Fruit fly (Drosophila melanogaster) whole organism: ENCODE data around the gene Acox3.

Experiments used
- CG8478 ChIP-seq: fragments of >200 bp; optimal IDR thresholded peaks from 2 replicates; lab custom pipeline; 2018; ENCODE audit warnings: inconsistent platforms
- Dll ChIP-seq: fragments of >200 bp; optimal IDR thresholded peaks from 2 replicates; lab custom pipeline; 2017
- EcR ChIP-seq, 2 experiments: fragments of >200 bp; optimal IDR thresholded peaks; 2 replicates each; lab custom pipeline; 2017; ENCODE audit warnings: missing biosample characterization in 2 of 2, missing genetic modification characterization in 2 of 2, missing genetic modification reagents in 2 of 2
- pan ChIP-seq: fragments of >200 bp; optimal IDR thresholded peaks from 2 replicates; lab custom pipeline; 2017
- psq ChIP-seq: fragments of >200 bp; optimal IDR thresholded peaks from 2 replicates; lab custom pipeline; 2017
- usp ChIP-seq: fragments of >200 bp; optimal IDR thresholded peaks from 2 replicates; lab custom pipeline; 2017; ENCODE audit warnings: missing biosample characterization, missing genetic modification characterization, mixed read lengths

The Acox3 gene

DNA sequence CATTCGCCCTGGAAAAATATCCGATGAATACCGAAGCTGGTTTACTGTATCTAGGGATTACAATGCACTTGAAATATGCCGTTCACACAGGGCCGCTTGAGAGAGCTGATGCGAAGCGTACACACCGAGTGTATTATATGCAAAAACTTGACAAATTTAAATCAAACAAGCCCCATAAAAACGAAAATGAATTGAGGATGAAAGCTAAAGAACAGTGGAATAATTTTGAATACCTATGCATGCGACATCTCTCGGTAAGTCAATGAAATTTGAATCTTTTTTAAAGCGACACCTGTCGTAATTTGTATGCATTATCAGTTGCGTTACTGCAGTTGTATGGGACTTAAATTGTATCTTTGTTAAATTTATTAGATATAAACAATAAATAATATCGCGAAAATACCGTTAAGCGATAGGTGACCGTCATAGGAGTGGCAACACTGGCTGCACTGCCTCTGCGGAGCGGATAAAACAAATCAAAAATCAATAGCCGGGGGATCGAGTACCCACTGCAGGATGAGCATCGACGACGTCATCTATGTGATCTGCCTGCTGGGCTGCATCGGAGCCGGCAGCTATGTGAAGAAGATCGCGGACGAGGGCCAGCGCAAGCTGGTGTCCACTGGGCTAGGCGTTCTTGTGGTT lies 7.9 kb upstream of the Acox3 start, which contains the start of gene frj:
Gene frj, plus strand, starts transcription at position 98 of the 645 bp plus-strand sequence.
- no peak for TF ChIP-seq psq (lab: Kevin White, UChicago)
- TF ChIP-seq pan (lab: Kevin White, UChicago) = no peak
- TF ChIP-seq EcR (GFP tag; optimal IDR thresholded peaks at IDR 0.05; lab: Kevin White, UChicago) = no peak
- TF ChIP-seq usp = no peak
- TF ChIP-seq CG8478 (lab: Kevin White, UChicago) = no peak
- TF ChIP-seq Dll (lab: Kevin White, UChicago) = no peak

DNA sequence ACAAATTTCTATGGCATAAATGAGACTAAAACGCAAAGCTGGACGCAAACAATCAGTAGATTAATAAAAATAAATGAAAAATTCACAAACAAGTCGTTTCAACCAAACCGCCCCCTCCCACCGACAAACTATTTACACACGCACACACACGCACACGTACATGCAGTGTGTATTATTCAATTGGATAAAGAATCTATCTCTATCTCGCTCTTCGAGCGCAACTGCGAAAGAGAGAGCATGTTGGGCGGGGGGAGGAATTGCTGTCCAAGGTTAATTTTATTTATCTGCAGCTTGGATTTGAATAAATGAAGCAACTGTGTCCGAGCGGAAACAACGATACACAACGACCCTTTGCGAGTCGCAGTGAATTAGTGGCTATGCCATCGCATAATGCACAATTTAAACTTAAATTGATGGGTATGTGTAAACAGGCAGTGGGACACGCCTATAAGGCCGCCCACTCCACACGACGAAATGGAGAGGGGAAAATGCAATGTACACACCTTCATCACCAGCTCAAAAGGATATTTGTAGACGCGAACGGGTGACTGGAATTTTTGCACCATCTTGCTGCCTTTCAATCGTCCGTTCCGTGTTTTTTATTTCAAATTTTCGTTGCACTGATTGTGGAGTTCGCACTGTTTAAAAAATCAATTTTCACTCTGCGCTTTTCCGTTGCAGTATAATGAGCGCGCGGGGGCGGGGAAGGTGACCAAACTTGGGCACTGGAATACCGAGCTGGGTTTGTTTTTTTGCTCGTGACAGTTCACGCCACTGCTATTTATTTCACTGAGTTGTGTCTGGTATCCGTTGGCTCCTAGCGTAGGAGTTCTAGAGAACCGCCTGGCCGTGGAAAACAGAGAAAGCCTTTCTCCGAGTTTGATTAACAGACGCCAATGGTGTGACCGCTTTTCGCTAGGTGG lies 7.1 kb upstream of the Acox3 start, which contains the start of gene retm:
Gene retm, minus strand, starts transcription at position 898 of the 923 bp plus-strand sequence.
- TF ChIP-seq usp = no peak
- TF ChIP-seq EcR (GFP tag; optimal IDR thresholded peaks at IDR 0.05; lab: Kevin White, UChicago) = no peak
- TF ChIP-seq Dll (lab: Kevin White, UChicago) = no peak
- no peak for TF ChIP-seq CG8478 (lab: Kevin White, UChicago)
- TF ChIP-seq psq (lab: Kevin White, UChicago) = no peak
- TF ChIP-seq pan (lab: Kevin White, UChicago) = no peak

DNA sequence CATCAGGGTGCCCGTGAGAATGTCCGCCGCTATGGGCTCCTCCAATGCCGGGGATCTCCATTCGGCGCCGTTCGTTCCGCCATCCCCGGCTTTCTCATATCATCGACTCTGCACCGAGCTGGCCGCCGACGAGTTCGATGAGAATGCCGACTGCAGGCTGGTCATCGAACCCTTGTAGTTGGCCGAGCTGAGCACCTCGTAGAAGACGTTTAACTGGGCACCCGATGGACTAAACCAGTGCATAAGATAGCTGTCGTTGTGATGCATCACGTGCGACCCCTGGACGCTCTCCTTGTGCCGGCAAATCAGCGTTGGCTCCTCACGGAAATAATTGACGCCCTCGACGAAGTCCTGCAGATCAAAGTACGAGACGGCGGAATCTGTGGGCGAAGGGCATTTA lies 1.6 kb upstream of the Acox3 start:
- TF ChIP-seq CG8478 (lab: Kevin White, UChicago) (no peak), pan (lab: Kevin White, UChicago) (no peak), EcR (GFP tag; optimal IDR thresholded peaks at IDR 0.05; lab: Kevin White, UChicago) (no peak), psq (lab: Kevin White, UChicago) (no peak), Dll (lab: Kevin White, UChicago) (no peak), usp (no peak)

dm6 chr2L:6447581-6448333 lies 446 bp downstream of the Acox3 start:
- TF ChIP-seq usp = no peak
- TF ChIP-seq pan (lab: Kevin White, UChicago) = no peak
- no peak for TF ChIP-seq EcR (GFP tag; optimal IDR thresholded peaks at IDR 0.05; lab: Kevin White, UChicago)
- TF ChIP-seq CG8478 (lab: Kevin White, UChicago) = no peak

- TF ChIP-seq Dll (lab: Kevin White, UChicago) (no peak), EcR (GFP tag; optimal IDR thresholded peaks at IDR 0.05; lab: Kevin White, UChicago) (no peak), usp (no peak), CG8478 (lab: Kevin White, UChicago) (no peak), psq (lab: Kevin White, UChicago) (no peak)
These were observed 21.9 kb downstream of the Acox3 start for dm6 chr2L:6426329-6426728.

DNA sequence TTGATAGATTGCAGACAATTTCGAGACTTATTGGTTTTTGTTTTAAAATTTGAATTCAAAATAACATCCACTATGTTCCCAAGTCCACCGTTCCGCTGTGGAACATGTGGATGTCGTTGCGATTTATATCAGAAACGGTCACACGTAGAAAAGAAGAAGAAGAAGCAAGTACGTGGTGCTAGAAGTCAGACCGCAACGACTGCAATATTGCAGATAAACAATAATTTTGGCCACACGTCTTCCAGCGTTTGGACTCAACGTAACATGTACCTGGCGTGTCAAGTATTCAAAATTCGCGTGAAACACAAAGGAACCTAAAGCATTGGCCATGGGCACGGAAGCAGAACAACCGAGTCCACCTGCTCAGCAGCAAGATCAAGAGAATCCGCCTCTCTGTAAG lies 24.0 kb downstream of the Acox3 start, which contains the start of gene Fic:
Gene Fic, plus strand, starts transcription at position 139 of the 400 bp plus-strand sequence.
- no peak for TF ChIP-seq Dll (lab: Kevin White, UChicago)
- TF ChIP-seq EcR (GFP tag; optimal IDR thresholded peaks at IDR 0.05; lab: Kevin White, UChicago) = no peak
- no peak for TF ChIP-seq psq (lab: Kevin White, UChicago)
- TF ChIP-seq usp = no peak
- TF ChIP-seq CG8478 (lab: Kevin White, UChicago) = no peak
- TF ChIP-seq pan (lab: Kevin White, UChicago) = no peak

DNA sequence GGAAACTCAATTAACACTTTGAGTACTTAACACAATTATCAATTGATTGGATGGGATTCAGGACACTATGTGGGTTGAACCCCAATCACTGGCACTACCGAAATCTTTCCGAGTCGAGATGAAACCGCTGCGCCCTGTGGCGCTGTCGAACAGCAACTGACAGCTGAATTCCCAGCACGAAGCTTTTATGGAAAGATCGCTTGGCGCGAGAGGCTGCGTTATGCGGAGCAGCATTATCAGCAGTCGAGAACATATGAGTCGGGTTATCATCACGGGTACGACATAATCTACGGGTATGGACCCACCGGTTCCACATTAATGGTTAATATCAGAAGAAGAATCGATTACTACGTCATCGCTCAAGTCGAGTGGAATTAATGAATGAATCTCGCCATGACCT lies 25.1 kb downstream of the Acox3 start, which contains the start of gene Tig:
Gene Tig, minus strand, starts transcription at position 163 of the 400 bp plus-strand sequence.
- TF ChIP-seq Dll (lab: Kevin White, UChicago) (no peak), psq (lab: Kevin White, UChicago) (no peak)

DNA sequence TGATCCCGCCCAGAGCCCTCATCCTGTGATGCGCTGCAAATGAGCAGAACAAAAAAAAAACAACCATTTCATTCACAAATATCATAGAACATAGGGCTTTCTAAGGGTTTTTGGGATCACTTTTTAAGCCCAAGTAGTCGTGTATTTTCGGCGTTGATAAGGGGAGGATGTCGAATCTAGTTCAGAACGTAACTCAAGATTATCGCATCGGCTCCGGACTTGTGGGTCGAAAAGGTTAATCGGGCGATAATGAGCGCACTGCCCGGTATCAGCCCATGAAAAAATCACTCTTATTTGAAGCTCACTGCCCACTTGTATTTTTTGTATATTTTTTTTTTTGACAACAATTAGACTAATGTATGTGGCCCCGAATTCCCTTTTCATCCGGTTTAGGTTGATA lies 25.7 kb downstream of the Acox3 start:
- TF ChIP-seq psq (lab: Kevin White, UChicago) (no peak), pan (lab: Kevin White, UChicago) (no peak), CG8478 (lab: Kevin White, UChicago) (no peak), usp (no peak), EcR (GFP tag; optimal IDR thresholded peaks at IDR 0.05; lab: Kevin White, UChicago) (no peak), Dll (lab: Kevin White, UChicago) (no peak)

DNA sequence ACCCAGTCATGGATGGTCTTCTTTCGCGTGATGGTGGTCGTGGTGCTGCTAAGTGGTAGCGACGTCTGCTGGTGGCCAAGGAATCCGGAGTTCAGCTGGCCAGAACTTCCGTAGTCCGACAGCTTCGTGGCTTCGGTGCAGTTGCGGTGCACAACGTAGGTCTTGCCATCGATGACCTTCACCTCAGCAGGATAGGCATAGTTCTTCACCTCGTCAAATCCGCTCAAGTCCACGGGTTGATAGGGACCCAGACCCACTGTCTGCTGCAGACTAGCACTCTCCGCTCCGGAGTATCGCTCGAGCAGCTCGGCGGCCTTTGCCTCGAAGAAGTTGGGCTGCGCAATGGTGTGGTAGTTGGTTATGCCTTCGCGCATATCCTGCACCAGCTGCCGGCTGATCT lies 26.7 kb downstream of the Acox3 start:
- TF ChIP-seq usp (no peak), EcR (GFP tag; optimal IDR thresholded peaks at IDR 0.05; lab: Kevin White, UChicago) (no peak), psq (lab: Kevin White, UChicago) (no peak), CG8478 (lab: Kevin White, UChicago) (no peak), Dll (lab: Kevin White, UChicago) (no peak), pan (lab: Kevin White, UChicago) (no peak)

DNA sequence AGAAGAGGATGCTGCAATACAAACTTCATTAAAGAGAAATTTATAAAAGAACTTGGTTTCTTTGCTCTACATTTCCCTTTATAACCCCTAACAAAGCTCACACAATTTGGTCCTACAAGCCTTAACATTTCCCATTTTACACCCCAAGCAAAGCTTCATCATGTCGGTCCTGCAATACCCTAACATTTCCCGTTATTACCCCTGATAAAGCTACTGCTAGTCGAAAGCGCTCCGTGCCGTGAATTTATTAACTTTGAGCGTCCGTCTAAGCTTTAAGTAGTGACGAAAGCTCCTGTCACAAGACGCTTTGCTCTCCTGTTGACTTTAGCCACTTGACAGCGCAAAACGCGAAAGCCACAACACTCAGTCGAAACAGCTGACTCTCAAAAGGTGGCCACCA lies 36.2 kb downstream of the Acox3 start, which contains the start of gene CG13982:
Gene CG13982, plus strand, starts transcription at position 363 of the 400 bp plus-strand sequence.
- no peak for TF ChIP-seq usp
- no peak for TF ChIP-seq Dll (lab: Kevin White, UChicago)
- TF ChIP-seq pan (lab: Kevin White, UChicago) = no peak
- TF ChIP-seq EcR (GFP tag; optimal IDR thresholded peaks at IDR 0.05; lab: Kevin White, UChicago) = no peak
- TF ChIP-seq psq (lab: Kevin White, UChicago) = no peak
- TF ChIP-seq CG8478 (lab: Kevin White, UChicago) = no peak
